Worm (Caenorhabditis elegans) whole organism, L1 larva: ENCODE data around the gene unc-10.

ENCODE experiments used
- C34B4.2 ChIP-seq: sonication (generic microtip); optimal IDR thresholded peaks from 2 replicates; lab custom pipeline; 2017; ENCODE audit warnings: mild to moderate bottlenecking, missing genetic modification characterization, missing compliant biosample characterization
- F16B12.6 ChIP-seq: fragments of 150-350 bp; optimal IDR thresholded peaks from 2 replicates; lab custom pipeline; 2014; ENCODE audit warnings: missing biosample characterization, missing genetic modification characterization
- Y116A8C.19 ChIP-seq: sonication (generic microtip); optimal IDR thresholded peaks from 2 replicates; lab custom pipeline; 2016; ENCODE audit warnings: missing compliant biosample characterization, missing genetic modification characterization, borderline replicate concordance
- ama-1 ChIP-seq: fragments of 150-350 bp; optimal IDR thresholded peaks from 2 replicates; lab custom pipeline; 2014
- ceh-63 ChIP-seq: fragments of 200-800 bp; sonication (Bioruptor generic); optimal IDR thresholded peaks from 2 replicates; lab custom pipeline; 2018; ENCODE audit warnings: mild to moderate bottlenecking, missing genetic modification characterization, missing compliant biosample characterization
- ceh-8 ChIP-seq: fragments of 200-800 bp; sonication (Bioruptor generic); optimal IDR thresholded peaks from 2 replicates; lab custom pipeline; 2018; ENCODE audit warnings: mild to moderate bottlenecking, missing genetic modification characterization, moderate library complexity, missing compliant biosample characterization
- ceh-82 ChIP-seq, 3 experiments: fragments of 150-350 bp in 1 of 3; sonication (generic microtip) in 2 of 3; optimal IDR thresholded peaks; 2 replicates each; lab custom pipeline; 2014 to 2017; ENCODE audit warnings: missing biosample characterization in 3 of 3, missing genetic modification characterization in 3 of 3
- ceh-88 ChIP-seq: fragments of 200-800 bp; sonication (Bioruptor generic); IDR thresholded peaks from 2 replicates; pipeline ENCODE4 v1.3.6; 2022; ENCODE audit warnings: missing genetic modification characterization, missing compliant biosample characterization
- dpl-1 ChIP-seq, 3 experiments: fragments of 150-350 bp in 2 of 3; sonication (generic microtip) in 1 of 3; optimal IDR thresholded peaks; 2 replicates each; lab custom pipeline; 2014 to 2017; ENCODE audit warnings: missing biosample characterization in 3 of 3, missing genetic modification characterization in 3 of 3, missing genetic modification reagents in 3 of 3
- dsc-1 ChIP-seq: sonication (generic microtip); optimal IDR thresholded peaks from 2 replicates; lab custom pipeline; 2016; ENCODE audit warnings: mild to moderate bottlenecking, missing genetic modification characterization, missing compliant biosample characterization
- efl-1 ChIP-seq, 4 experiments: fragments of 150-350 bp; optimal IDR thresholded peaks in 3 of 4; peaks in 1 of 4; 1 replicate in 1 of 4; 2 replicates in 3 of 4; lab custom pipeline; 2014; ENCODE audit warnings: missing biosample characterization in 2 of 4, missing genetic modification characterization in 2 of 4, missing genetic modification reagents in 2 of 4
- egl-13 ChIP-seq: sonication (generic microtip); optimal IDR thresholded peaks from 2 replicates; lab custom pipeline; 2016; ENCODE audit warnings: missing genotype, missing genetic modification reagents, missing genetic modification characterization, missing compliant biosample characterization
- elt-3 ChIP-seq, 6 experiments: fragments of 150-350 bp in 1 of 6; sonication (generic microtip); optimal IDR thresholded peaks; 2 replicates each; lab custom pipeline; 2017 to 2018; ENCODE audit warnings: missing biosample characterization in 6 of 6, missing genetic modification characterization in 6 of 6, inconsistent platforms in 1 of 6
- fkh-10 ChIP-seq: sonication (generic microtip); optimal IDR thresholded peaks from 2 replicates; lab custom pipeline; 2017; ENCODE audit warnings: missing biosample characterization, missing genetic modification reagents, missing genetic modification characterization
- fkh-4 ChIP-seq: sonication (generic microtip); optimal IDR thresholded peaks from 2 replicates; lab custom pipeline; 2016; ENCODE audit warnings: missing compliant biosample characterization, missing genetic modification characterization, borderline replicate concordance
- fkh-8 ChIP-seq: sonication (generic microtip); optimal IDR thresholded peaks from 2 replicates; lab custom pipeline; 2016; ENCODE audit warnings: mild to moderate bottlenecking, missing genetic modification characterization, missing compliant biosample characterization
- fos-1 ChIP-seq: fragments of 150-350 bp; optimal IDR thresholded peaks from 2 replicates; lab custom pipeline; 2014; ENCODE audit warnings: missing biosample characterization, missing genetic modification characterization
- hlh-4 ChIP-seq: sonication (generic microtip); optimal IDR thresholded peaks from 2 replicates; lab custom pipeline; 2016; ENCODE audit warnings: mild to moderate bottlenecking, missing genetic modification characterization, missing compliant biosample characterization
- hpl-2 ChIP-seq: fragments of 150-350 bp; optimal IDR thresholded peaks from 2 replicates; lab custom pipeline; 2014; ENCODE audit warnings: missing biosample characterization, missing genetic modification reagents, missing genetic modification characterization
- irx-1 ChIP-seq: sonication (generic microtip); optimal IDR thresholded peaks from 2 replicates; lab custom pipeline; 2016; ENCODE audit warnings: missing genetic modification characterization, missing compliant biosample characterization
- isw-1 ChIP-seq: fragments of 200-800 bp; sonication (Bioruptor generic); IDR thresholded peaks from 2 replicates; pipeline ENCODE4 v1.3.6; 2022; ENCODE audit warnings: missing genetic modification characterization, missing compliant biosample characterization
- lin-14 ChIP-seq: fragments of 200-800 bp; sonication (Bioruptor generic); optimal IDR thresholded peaks from 2 replicates; lab custom pipeline; 2018; ENCODE audit warnings: mild to moderate bottlenecking, missing genetic modification characterization, moderate library complexity, missing compliant biosample characterization
- lin-15B ChIP-seq: fragments of 150-350 bp; sonication (generic microtip); optimal IDR thresholded peaks from 3 replicates; lab custom pipeline; 2014; ENCODE audit warnings: missing biosample characterization, missing genetic modification characterization
- lin-35 ChIP-seq, 2 experiments: fragments of 150-350 bp; optimal IDR thresholded peaks; 2 replicates each; lab custom pipeline; 2014; ENCODE audit warnings: missing biosample characterization in 2 of 2, missing genetic modification characterization in 2 of 2, missing genetic modification reagents in 2 of 2
- lsy-2 ChIP-seq, 2 experiments: fragments of 150-350 bp; optimal IDR thresholded peaks; 2 replicates each; lab custom pipeline; 2014; ENCODE audit warnings: missing biosample characterization in 2 of 2, missing genetic modification characterization in 2 of 2
- mdl-1 ChIP-seq, 2 experiments: fragments of 150-350 bp; optimal IDR thresholded peaks; 2 replicates each; lab custom pipeline; 2014 to 2017; ENCODE audit warnings: missing biosample characterization in 2 of 2, missing genetic modification characterization in 2 of 2, inconsistent platforms in 1 of 2
- mef-2 ChIP-seq: fragments of 150-350 bp; optimal IDR thresholded peaks from 2 replicates; lab custom pipeline; 2014; ENCODE audit warnings: missing biosample characterization, missing genetic modification characterization
- mep-1 ChIP-seq: fragments of 150-350 bp; optimal IDR thresholded peaks from 2 replicates; lab custom pipeline; 2014; ENCODE audit warnings: missing biosample characterization, missing genetic modification characterization
- nhr-11 ChIP-seq: fragments of 150-350 bp; optimal IDR thresholded peaks from 2 replicates; lab custom pipeline; 2014; ENCODE audit warnings: missing biosample characterization, missing genetic modification characterization
- nhr-12 ChIP-seq: sonication (generic microtip); optimal IDR thresholded peaks from 2 replicates; lab custom pipeline; 2017; ENCODE audit warnings: missing biosample characterization, missing genetic modification characterization
- nhr-19 ChIP-seq: fragments of 200-800 bp; sonication (Bioruptor generic); conservative IDR thresholded peaks from 2 replicates; pipeline ENCODE4 v1.3.6; 2022; ENCODE audit warnings: missing genetic modification characterization, missing compliant biosample characterization
- nhr-20 ChIP-seq: sonication (generic microtip); optimal IDR thresholded peaks from 2 replicates; lab custom pipeline; 2016; ENCODE audit warnings: mild to moderate bottlenecking, missing genetic modification characterization, missing compliant biosample characterization
- nhr-47 ChIP-seq: sonication (generic microtip); optimal IDR thresholded peaks from 2 replicates; lab custom pipeline; 2016; ENCODE audit warnings: mild to moderate bottlenecking, missing genetic modification characterization, moderate library complexity, missing compliant biosample characterization
- nhr-84 ChIP-seq: sonication (generic microtip); optimal IDR thresholded peaks from 2 replicates; lab custom pipeline; 2017; ENCODE audit warnings: missing biosample characterization, missing genetic modification characterization
- nhr-85 ChIP-seq: sonication (generic microtip); peaks from one replicate; lab custom pipeline; 2016; ENCODE audit warnings: missing genetic modification characterization, inconsistent platforms, missing compliant biosample characterization
- pag-3 ChIP-seq: sonication (generic microtip); optimal IDR thresholded peaks from 2 replicates; lab custom pipeline; 2017; ENCODE audit warnings: missing genetic modification characterization, mild to moderate bottlenecking, missing compliant biosample characterization, antibody characterized with exemption, borderline replicate concordance; ENCODE audit not compliant: insufficient read depth
- pax-3 ChIP-seq: fragments of 200-800 bp; sonication (Bioruptor generic); optimal IDR thresholded peaks from 2 replicates; lab custom pipeline; 2018; ENCODE audit warnings: mild to moderate bottlenecking, missing genetic modification characterization, moderate library complexity, missing compliant biosample characterization
- rnt-1 ChIP-seq: sonication (generic microtip); optimal IDR thresholded peaks from 2 replicates; lab custom pipeline; 2016; ENCODE audit warnings: mild to moderate bottlenecking, missing genetic modification characterization, moderate library complexity, missing compliant biosample characterization
- skn-1 ChIP-seq: fragments of 150-350 bp; optimal IDR thresholded peaks from 2 replicates; lab custom pipeline; 2014; ENCODE audit warnings: missing biosample characterization, missing genetic modification characterization
- snpc-4 ChIP-seq: fragments of 150-350 bp; optimal IDR thresholded peaks from 2 replicates; lab custom pipeline; 2014; ENCODE audit warnings: missing biosample characterization, missing genetic modification characterization
- snu-23 ChIP-seq: sonication (generic microtip); optimal IDR thresholded peaks from 2 replicates; lab custom pipeline; 2016; ENCODE audit warnings: missing genetic modification characterization, missing compliant biosample characterization
- sptf-1 ChIP-seq: fragments of 150-350 bp; optimal IDR thresholded peaks from 2 replicates; lab custom pipeline; 2014; ENCODE audit warnings: missing biosample characterization, missing genetic modification characterization
- sup-37 ChIP-seq: fragments of 200-800 bp; sonication (Bioruptor generic); optimal IDR thresholded peaks from 2 replicates; lab custom pipeline; 2018; ENCODE audit warnings: mild to moderate bottlenecking, missing genetic modification characterization, missing compliant biosample characterization
- swsn-7 ChIP-seq: sonication (generic microtip); optimal IDR thresholded peaks from 2 replicates; lab custom pipeline; 2016; ENCODE audit warnings: missing genetic modification characterization, missing compliant biosample characterization
- tbx-2 ChIP-seq: sonication (generic microtip); optimal IDR thresholded peaks from 2 replicates; lab custom pipeline; 2016; ENCODE audit warnings: missing genetic modification characterization, missing compliant biosample characterization
- tlp-1 ChIP-seq: fragments of 150-350 bp; optimal IDR thresholded peaks from 2 replicates; lab custom pipeline; 2014; ENCODE audit warnings: missing biosample characterization, missing genetic modification characterization
- unc-62 ChIP-seq: fragments of 150-350 bp; optimal IDR thresholded peaks from 2 replicates; lab custom pipeline; 2014; ENCODE audit warnings: missing biosample characterization, missing genetic modification reagents, missing genetic modification characterization
- unc-86 ChIP-seq: sonication (generic microtip); optimal IDR thresholded peaks from 2 replicates; lab custom pipeline; 2016; ENCODE audit warnings: missing genetic modification characterization, missing compliant biosample characterization
- unc-98 ChIP-seq: fragments of 200-800 bp; sonication (Bioruptor generic); IDR thresholded peaks from 2 replicates; pipeline ENCODE4 v1.3.6; 2022; ENCODE audit warnings: missing genetic modification characterization, missing compliant biosample characterization
- xbp-1 ChIP-seq: sonication (generic microtip); optimal IDR thresholded peaks from 2 replicates; lab custom pipeline; 2016; ENCODE audit warnings: missing genetic modification characterization, missing compliant biosample characterization
- zag-1 ChIP-seq: fragments of 150-350 bp; optimal IDR thresholded peaks from 2 replicates; lab custom pipeline; 2014; ENCODE audit warnings: missing biosample characterization, missing genetic modification characterization
- zip-4 ChIP-seq: fragments of 200-800 bp; sonication (Bioruptor generic); optimal IDR thresholded peaks from 2 replicates; lab custom pipeline; 2018; ENCODE audit warnings: mild to moderate bottlenecking, missing genetic modification characterization, moderate library complexity, missing compliant biosample characterization
- ztf-11 ChIP-seq, 2 experiments: sonication (generic microtip); optimal IDR thresholded peaks; 2 replicates each; lab custom pipeline; 2016 to 2017; ENCODE audit warnings: missing genetic modification characterization in 2 of 2, missing biosample characterization in 1 of 2, missing compliant biosample characterization in 1 of 2

The unc-10 gene

ce11 chrX:7234723-7235203 lies 45.4 kb downstream of the unc-10 start:
- TF ChIP-seq zip-4 (GFP tag; lab: Kevin White, UChicago), result no peak
- no peak for TF ChIP-seq tlp-1
- peak; percentile 83 for TF ChIP-seq tbx-2 (tag; lab: Kevin White, UChicago)
- TF ChIP-seq hpl-2, result no peak
- TF ChIP-seq nhr-84, result no peak
- peak; percentile 46 for TF ChIP-seq nhr-19
- TF ChIP-seq hlh-4 (tag; lab: Kevin White, UChicago), result no peak
- peak; percentile 57 for TF ChIP-seq nhr-47
- no peak; the same call in 1 of the 2 replicates for TF ChIP-seq isw-1 (GFP tag; lab: Robert Waterston, UW)
- no peak for TF ChIP-seq nhr-11 (tag; lab: Kevin White, UChicago)
- no peak for TF ChIP-seq C34B4.2 (tag; lab: Kevin White, UChicago)
- TF ChIP-seq swsn-7, result peak; percentile 74
- TF ChIP-seq nhr-85, result no peak
- no peak for TF ChIP-seq unc-62 (GFP tag; lab: Kevin White, UChicago)
- TF ChIP-seq elt-3 (tag; optimal IDR thresholded peaks at IDR 0.05; lab: Kevin White, UChicago), result no peak
- TF ChIP-seq egl-13, result peak; percentile 41
- TF ChIP-seq nhr-20 (tag; lab: Kevin White, UChicago), result peak; percentile 36
- TF ChIP-seq fkh-10 (GFP tag; lab: Kevin White, UChicago), result peak; percentile 95
- TF ChIP-seq ztf-11 (tag; optimal IDR thresholded peaks at IDR 0.05; lab: Kevin White, UChicago), result no peak
- TF ChIP-seq Y116A8C.19, result no peak
- no peak for TF ChIP-seq ceh-88 (GFP tag; lab: Robert Waterston, UW)
- TF ChIP-seq xbp-1 (tag; lab: Kevin White, UChicago), result peak; percentile 58
- peak; percentile 8 to 14 for TF ChIP-seq efl-1 (optimal IDR thresholded peaks at IDR 0.05; lab: Kevin White, UChicago)
- TF ChIP-seq efl-1 (GFP tag; optimal IDR thresholded peaks at IDR 0.05 in 1 of 2; lab: Kevin White, UChicago), result peak in 1 of 2 experiments; percentile 14
- peak in 1 of 2 experiments; percentile 38 for TF ChIP-seq mdl-1 (tag; optimal IDR thresholded peaks at IDR 0.05; lab: Kevin White, UChicago)
- TF ChIP-seq nhr-12 (tag; lab: Kevin White, UChicago), result no peak
- TF ChIP-seq lin-15B (tag; lab: Kevin White, UChicago), result no peak
- TF ChIP-seq F16B12.6 (tag; lab: Kevin White, UChicago), result no peak
- no peak for TF ChIP-seq zag-1 (tag; lab: Kevin White, UChicago)
- no peak for TF ChIP-seq ama-1 (lab: Kevin White, UChicago)
- TF ChIP-seq ceh-82 (tag; optimal IDR thresholded peaks at IDR 0.05; lab: Kevin White, UChicago), result peak; percentile 29 to 56 (median 37)
- TF ChIP-seq dsc-1 (tag; lab: Kevin White, UChicago), result peak; percentile 73
- TF ChIP-seq lin-14, result peak; percentile 95
- TF ChIP-seq lsy-2 (tag; optimal IDR thresholded peaks at IDR 0.05; lab: Kevin White, UChicago), result peak; percentile 31 to 57
- TF ChIP-seq snu-23 (GFP tag; lab: Kevin White, UChicago), result peak; percentile 63
- no peak for TF ChIP-seq sptf-1 (tag; lab: Kevin White, UChicago)
- peak; percentile 7 for TF ChIP-seq skn-1
- no peak for TF ChIP-seq fkh-4
- peak; percentile 69 for TF ChIP-seq rnt-1 (tag; lab: Kevin White, UChicago)
- TF ChIP-seq snpc-4 (tag; lab: Kevin White, UChicago), result no peak
- peak in 1 of 2 experiments; percentile 0 for TF ChIP-seq lin-35 (GFP tag; optimal IDR thresholded peaks at IDR 0.05; lab: Kevin White, UChicago)
- TF ChIP-seq ceh-63 (GFP tag; lab: Kevin White, UChicago), result no peak
- TF ChIP-seq mep-1 (tag; lab: Kevin White, UChicago), result peak; percentile 39
- TF ChIP-seq pax-3, result no peak
- no peak for TF ChIP-seq unc-98
- peak; percentile 67 for TF ChIP-seq irx-1 (tag; lab: Kevin White, UChicago)
- peak; percentile 67 for TF ChIP-seq unc-86
- no peak for TF ChIP-seq mef-2
- TF ChIP-seq fkh-8 (tag; lab: Kevin White, UChicago), result peak; percentile 20
- TF ChIP-seq ceh-8 (GFP tag; lab: Kevin White, UChicago), result peak; percentile 3
- TF ChIP-seq dpl-1 (GFP tag; optimal IDR thresholded peaks at IDR 0.05; lab: Kevin White, UChicago), result no peak
- TF ChIP-seq pag-3 (tag; lab: Kevin White, UChicago), result peak; percentile 72
- TF ChIP-seq sup-37 (GFP tag; lab: Kevin White, UChicago), result peak; percentile 21
- no peak for TF ChIP-seq fos-1 (tag; lab: Kevin White, UChicago)
